Fruit fly (Drosophila melanogaster) whole organism, embryonic: ENCODE results near the gene AstC.

Experiments used
- Aef1 ChIP-seq: fragments of 200-800 bp; sonication (Bioruptor generic); IDR thresholded peaks from 3 replicates; pipeline ENCODE4 v1.3.6; 2022; ENCODE audit warnings: missing biosample characterization, missing genetic modification characterization
- Bdp1 ChIP-seq: fragments of 200-800 bp; sonication (Bioruptor generic); optimal IDR thresholded peaks from 3 replicates; lab custom pipeline; 2016; ENCODE audit warnings: missing biosample characterization, missing genetic modification characterization
- Bteb2 ChIP-seq: fragments of 200-800 bp; sonication (Bioruptor generic); optimal IDR thresholded peaks from 2 replicates; lab custom pipeline; 2016; ENCODE audit warnings: missing biosample characterization, missing genetic modification characterization
- CG10654 ChIP-seq: fragments of 200-800 bp; sonication (Bioruptor generic); optimal IDR thresholded peaks from 2 replicates; lab custom pipeline; 2016; ENCODE audit warnings: missing biosample characterization, missing genetic modification characterization
- CG10979 ChIP-seq: fragments of 200-800 bp; sonication (Bioruptor generic); optimal IDR thresholded peaks from 2 replicates; lab custom pipeline; 2018; ENCODE audit warnings: missing biosample characterization, mild to moderate bottlenecking, missing genetic modification characterization, moderate library complexity
- CG12236 ChIP-seq: fragments of 200-800 bp; sonication (Bioruptor generic); optimal IDR thresholded peaks from 2 replicates; lab custom pipeline; 2016; ENCODE audit warnings: missing biosample characterization, missing genetic modification characterization
- CG12744 ChIP-seq: fragments of 200-800 bp; sonication (Bioruptor generic); optimal IDR thresholded peaks from 2 replicates; lab custom pipeline; 2016; ENCODE audit warnings: missing biosample characterization, missing genetic modification characterization
- CG16813 ChIP-seq: fragments of 200-800 bp; sonication (Bioruptor generic); IDR thresholded peaks from 3 replicates; pipeline ENCODE4 v1.3.6; 2022; ENCODE audit warnings: missing biosample characterization, missing genetic modification characterization; ENCODE audit not compliant: partially characterized antibody
- CG17385 ChIP-seq: fragments of 200-800 bp; sonication (Bioruptor generic); optimal IDR thresholded peaks from 3 replicates; lab custom pipeline; 2018; ENCODE audit warnings: missing biosample characterization, mild to moderate bottlenecking, missing genetic modification characterization
- CG17829 ChIP-seq: fragments of 200-800 bp; optimal IDR thresholded peaks from 2 replicates; lab custom pipeline; 2019; ENCODE audit warnings: missing biosample characterization, mild to moderate bottlenecking, missing genetic modification characterization, moderate library complexity
- CG31365 ChIP-seq: fragments of 200-800 bp; sonication (Bioruptor generic); optimal IDR thresholded peaks from 2 replicates; lab custom pipeline; 2018; ENCODE audit warnings: missing biosample characterization, mild to moderate bottlenecking, missing genetic modification characterization
- CG31441 ChIP-seq: fragments of 200-800 bp; sonication (Bioruptor generic); IDR thresholded peaks from 2 replicates; pipeline ENCODE4 v1.3.6; 2022; ENCODE audit warnings: missing biosample characterization, missing genetic modification characterization
- CG34376 ChIP-seq: fragments of 200-800 bp; sonication (Bioruptor generic); optimal IDR thresholded peaks from 2 replicates; lab custom pipeline; 2018; ENCODE audit warnings: missing biosample characterization, mild to moderate bottlenecking, missing genetic modification characterization
- CG34422 ChIP-seq: fragments of 200-800 bp; sonication (Bioruptor generic); IDR thresholded peaks from 3 replicates; pipeline ENCODE4 v1.3.6; 2022; ENCODE audit warnings: missing biosample characterization, missing genetic modification characterization
- CG6854 ChIP-seq: fragments of 200-800 bp; sonication (Bioruptor generic); optimal IDR thresholded peaks from 3 replicates; lab custom pipeline; 2017; ENCODE audit warnings: missing biosample characterization, mild to moderate bottlenecking, missing genetic modification characterization
- CG8290 ChIP-seq, 3 experiments: fragments of 200-800 bp; sonication (Bioruptor generic); optimal IDR thresholded peaks; 2 replicates each; lab custom pipeline; 2016 to 2019; ENCODE audit warnings: missing biosample characterization in 3 of 3, missing genetic modification characterization in 3 of 3, mild to moderate bottlenecking in 2 of 3, moderate library complexity in 1 of 3
- CG8478 ChIP-seq: fragments of >200 bp; optimal IDR thresholded peaks from 2 replicates; lab custom pipeline; 2018
- CkIIα-i1 ChIP-seq: fragments of 200-800 bp; sonication (Bioruptor generic); IDR thresholded peaks from 2 replicates; pipeline ENCODE4 v1.3.6; 2022; ENCODE audit warnings: missing biosample characterization, missing genetic modification characterization
- Ets65A ChIP-seq: fragments of 200-800 bp; sonication (Bioruptor generic); peaks from one replicate; lab custom pipeline; 2016; ENCODE audit warnings: missing biosample characterization, missing genetic modification characterization
- Fer2 ChIP-seq: fragments of 200-800 bp; sonication (Bioruptor generic); optimal IDR thresholded peaks from 2 replicates; lab custom pipeline; 2018; ENCODE audit warnings: missing biosample characterization, mild to moderate bottlenecking, missing genetic modification characterization, moderate library complexity
- Hand ChIP-seq: fragments of 200-800 bp; sonication (Bioruptor generic); optimal IDR thresholded peaks from 2 replicates; lab custom pipeline; 2017; ENCODE audit warnings: mild to moderate bottlenecking, missing biosample characterization, missing genetic modification reagents, missing genetic modification characterization
- Hey ChIP-seq: fragments of 200-800 bp; sonication (Bioruptor generic); optimal IDR thresholded peaks from 3 replicates; lab custom pipeline; 2018; ENCODE audit warnings: missing biosample characterization, mild to moderate bottlenecking, missing genetic modification characterization
- Hr51 ChIP-seq, 2 experiments: fragments of 200-800 bp; sonication (Bioruptor generic); optimal IDR thresholded peaks; 2 replicates in 1 of 2; 3 replicates in 1 of 2; lab custom pipeline; 2016 to 2018; ENCODE audit warnings: missing biosample characterization in 2 of 2, missing genetic modification characterization in 2 of 2, mild to moderate bottlenecking in 1 of 2, moderate library complexity in 1 of 2
- Lhr ChIP-seq: fragments of 200-800 bp; sonication (Bioruptor generic); optimal IDR thresholded peaks from 3 replicates; lab custom pipeline; 2017; ENCODE audit warnings: mild to moderate bottlenecking, missing biosample characterization, missing genetic modification reagents, missing genetic modification characterization
- Max ChIP-seq: fragments of 200-800 bp; sonication (Bioruptor generic); optimal IDR thresholded peaks from 2 replicates; lab custom pipeline; 2016; ENCODE audit warnings: missing biosample characterization, mild to moderate bottlenecking, missing genetic modification characterization
- Nf-YA ChIP-seq: fragments of 200-800 bp; sonication (Bioruptor generic); IDR thresholded peaks from 2 replicates; pipeline ENCODE4 v1.3.6; 2022; ENCODE audit warnings: missing biosample characterization, missing genetic modification characterization
- Oli ChIP-seq: fragments of 200-800 bp; sonication (Bioruptor generic); optimal IDR thresholded peaks from 2 replicates; lab custom pipeline; 2018; ENCODE audit warnings: missing biosample characterization, mild to moderate bottlenecking, missing genetic modification characterization, moderate library complexity
- Optix ChIP-seq: fragments of 200-800 bp; sonication (Bioruptor generic); IDR thresholded peaks from 3 replicates; pipeline ENCODE4 v1.3.6; 2022; ENCODE audit warnings: missing biosample characterization, missing genetic modification characterization
- Poxn ChIP-seq: fragments of 200-800 bp; sonication (Bioruptor generic); IDR thresholded peaks from 2 replicates; pipeline ENCODE4 v1.3.6; 2022; ENCODE audit warnings: missing biosample characterization, missing genetic modification characterization
- Ptx1 ChIP-seq: fragments of 200-800 bp; sonication (Bioruptor generic); IDR thresholded peaks from 2 replicates; pipeline ENCODE4 v1.3.6; 2022; ENCODE audit warnings: missing biosample characterization, missing genetic modification characterization
- Usf ChIP-seq: fragments of 200-800 bp; sonication (Bioruptor generic); optimal IDR thresholded peaks from 2 replicates; lab custom pipeline; 2017; ENCODE audit warnings: missing genotype, missing biosample characterization, missing genetic modification characterization
- Vsx1 ChIP-seq: fragments of 200-800 bp; sonication (Bioruptor generic); optimal IDR thresholded peaks from 2 replicates; lab custom pipeline; 2017; ENCODE audit warnings: missing biosample characterization, mild to moderate bottlenecking, missing genetic modification characterization, missing genetic modification reagents
- br ChIP-seq: fragments of >200 bp; optimal IDR thresholded peaks from 2 replicates; lab custom pipeline; 2017
- esg ChIP-seq: fragments of 200-800 bp; sonication (Bioruptor generic); conservative IDR thresholded peaks from 2 replicates; pipeline ENCODE4 v1.3.6; 2022; ENCODE audit warnings: missing biosample characterization, missing genetic modification characterization
- ewg ChIP-seq: fragments of 200-800 bp; sonication (Bioruptor generic); optimal IDR thresholded peaks from 3 replicates; lab custom pipeline; 2017; ENCODE audit warnings: mild to moderate bottlenecking, missing biosample characterization, missing genetic modification reagents, missing genetic modification characterization
- fru ChIP-seq: fragments of >200 bp; optimal IDR thresholded peaks from 2 replicates; lab custom pipeline; 2017
- h ChIP-seq: fragments of >200 bp; optimal IDR thresholded peaks from 2 replicates; lab custom pipeline; 2017
- ind ChIP-seq: fragments of 200-800 bp; sonication (Bioruptor generic); optimal IDR thresholded peaks from 3 replicates; lab custom pipeline; 2016; ENCODE audit warnings: missing biosample characterization, missing genetic modification characterization
- kah ChIP-seq: fragments of 200-800 bp; sonication (Bioruptor generic); optimal IDR thresholded peaks from 2 replicates; lab custom pipeline; 2018; ENCODE audit warnings: missing biosample characterization, mild to moderate bottlenecking, missing genetic modification characterization
- kay ChIP-seq: fragments of 200-800 bp; sonication (Bioruptor generic); optimal IDR thresholded peaks from 2 replicates; lab custom pipeline; 2016; ENCODE audit warnings: missing biosample characterization, missing genetic modification characterization
- lilli ChIP-seq: fragments of 200-800 bp; sonication (Bioruptor generic); optimal IDR thresholded peaks from 3 replicates; lab custom pipeline; 2016; ENCODE audit warnings: missing biosample characterization, missing genetic modification characterization
- lola ChIP-seq, 3 experiments: fragments of >200 bp in 2 of 3; fragments of 200-800 bp in 1 of 3; sonication (Bioruptor generic) in 1 of 3; optimal IDR thresholded peaks; 2 replicates each; lab custom pipeline; 2017 to 2019; ENCODE audit warnings: missing biosample characterization in 3 of 3, missing genetic modification characterization in 3 of 3, mild to moderate bottlenecking in 1 of 3, moderate library complexity in 1 of 3
- mld ChIP-seq: fragments of 200-800 bp; sonication (Bioruptor generic); IDR thresholded peaks from 3 replicates; pipeline ENCODE4 v1.3.6; 2022; ENCODE audit warnings: missing biosample characterization, missing genetic modification characterization; ENCODE audit not compliant: partially characterized antibody
- org-1 ChIP-seq: fragments of 200-800 bp; sonication (Bioruptor generic); optimal IDR thresholded peaks from 2 replicates; lab custom pipeline; 2017; ENCODE audit warnings: missing biosample characterization, missing genetic modification characterization
- pb ChIP-seq: fragments of 200-800 bp; sonication (Bioruptor generic); optimal IDR thresholded peaks from 3 replicates; lab custom pipeline; 2016; ENCODE audit warnings: missing biosample characterization, missing genetic modification characterization
- pita ChIP-seq: fragments of 200-800 bp; sonication (Bioruptor generic); optimal IDR thresholded peaks from 2 replicates; lab custom pipeline; 2017; ENCODE audit warnings: missing biosample characterization, mild to moderate bottlenecking, missing genetic modification characterization
- repo ChIP-seq: fragments of 200-800 bp; sonication (Bioruptor generic); optimal IDR thresholded peaks from 2 replicates; lab custom pipeline; 2016; ENCODE audit warnings: missing biosample characterization, missing genetic modification characterization
- shn ChIP-seq: fragments of 200-800 bp; sonication (Bioruptor generic); optimal IDR thresholded peaks from 3 replicates; lab custom pipeline; 2016; ENCODE audit warnings: missing biosample characterization, missing genetic modification characterization
- tll ChIP-seq, 2 experiments: fragments of 200-800 bp in 1 of 2; fragments of >200 bp in 1 of 2; sonication (Bioruptor generic) in 1 of 2; optimal IDR thresholded peaks; 2 replicates each; lab custom pipeline; 2017 to 2019; ENCODE audit warnings: missing biosample characterization in 2 of 2, missing genetic modification characterization in 2 of 2, mild to moderate bottlenecking in 1 of 2, moderate library complexity in 1 of 2
- trh ChIP-seq: fragments of 200-800 bp; sonication (Bioruptor generic); optimal IDR thresholded peaks from 2 replicates; lab custom pipeline; 2016; ENCODE audit warnings: missing biosample characterization, missing genetic modification characterization

Gene AstC

DNA sequence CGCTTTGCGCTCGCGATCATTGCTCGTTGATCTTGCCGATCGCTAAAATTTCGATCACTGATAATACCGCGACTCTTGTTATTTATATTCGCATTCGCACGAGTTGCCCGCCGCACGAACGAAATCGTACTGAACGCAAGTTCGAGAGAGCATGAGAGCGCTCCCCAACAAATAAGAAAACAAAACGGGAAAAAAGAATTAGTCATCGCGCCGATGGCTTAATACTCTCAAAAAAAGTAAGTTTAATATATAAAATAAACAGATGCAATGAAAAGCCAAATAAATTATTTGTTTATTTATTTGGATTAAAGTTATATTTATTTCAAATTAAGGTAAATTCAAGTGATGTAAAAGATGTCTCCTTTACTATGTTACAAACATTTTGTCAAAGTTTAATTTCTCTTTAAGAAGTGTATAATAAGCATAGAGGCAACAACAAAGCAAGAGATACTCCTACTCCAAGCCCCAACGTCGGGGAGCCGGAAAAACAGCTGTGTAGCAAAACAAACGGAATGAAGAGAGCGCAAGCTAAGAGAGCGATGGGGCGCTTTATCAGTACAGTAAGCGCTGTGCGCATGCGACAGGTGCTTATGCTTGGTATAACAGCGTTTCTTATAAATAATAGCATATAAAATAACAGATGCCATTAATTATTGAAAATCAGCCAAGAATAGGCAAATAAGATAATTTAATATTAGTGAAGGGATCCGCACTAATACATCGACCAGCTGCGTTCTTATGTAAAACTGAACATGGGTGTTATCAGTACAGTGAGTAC lies 23.7 kb downstream of the AstC start (continued):
- peak; percentile 24 to 79 for TF ChIP-seq Hr51 (GFP tag; optimal IDR thresholded peaks at IDR 0.05; lab: Kevin White, UChicago)
- peak; percentile 35 for TF ChIP-seq CG8290 (GFP tag; optimal IDR thresholded peaks at IDR 0.05; lab: Kevin White, UChicago)
- TF ChIP-seq CG8290 (tag; optimal IDR thresholded peaks at IDR 0.05; lab: Kevin White, UChicago): peak; percentile 25 to 44
- TF ChIP-seq ind (GFP tag; lab: Kevin White, UChicago): peak; percentile 40
- TF ChIP-seq org-1 (GFP tag; lab: Kevin White, UChicago): peak; percentile 77
- peak; percentile 77 for TF ChIP-seq lilli (GFP tag; lab: Kevin White, UChicago)
- TF ChIP-seq Bdp1 (GFP tag; lab: Kevin White, UChicago): peak; percentile 46
- TF ChIP-seq CG17829: peak; percentile 71
- no peak for TF ChIP-seq Vsx1 (GFP tag; lab: Kevin White, UChicago)
- peak; percentile 59 for TF ChIP-seq CG12236
- no peak for TF ChIP-seq pita (GFP tag; lab: Kevin White, UChicago)
- peak; percentile 31 for TF ChIP-seq CG10654 (GFP tag; lab: Kevin White, UChicago)
- peak; percentile 28; the same call in 1 of the 2 replicates for TF ChIP-seq Poxn (GFP tag; lab: Robert Waterston, UW)
- no peak for TF ChIP-seq Hand (GFP tag; lab: Kevin White, UChicago)
- TF ChIP-seq CG31441 (GFP tag; lab: Robert Waterston, UW): peak; percentile 77
- TF ChIP-seq Ets65A (GFP tag; lab: Kevin White, UChicago): no peak
- TF ChIP-seq CG34376 (GFP tag; lab: Kevin White, UChicago): peak; percentile 53
- TF ChIP-seq ewg (GFP tag; lab: Kevin White, UChicago): peak; percentile 54
- no peak for TF ChIP-seq pb
- TF ChIP-seq CG6854 (GFP tag; lab: Kevin White, UChicago): peak; percentile 79
- TF ChIP-seq trh (GFP tag; lab: Kevin White, UChicago): no peak
- TF ChIP-seq Optix: peak; percentile 84
- TF ChIP-seq lola (GFP tag; optimal IDR thresholded peaks at IDR 0.05; lab: Kevin White, UChicago): peak in 1 of 3 experiments; percentile 67
- no peak for TF ChIP-seq repo
- TF ChIP-seq Hey (tag; lab: Kevin White, UChicago): no peak
- no peak for TF ChIP-seq tll (GFP tag; optimal IDR thresholded peaks at IDR 0.05; lab: Kevin White, UChicago)
- TF ChIP-seq Lhr (GFP tag; lab: Kevin White, UChicago): peak; percentile 59
- peak; percentile 92 for TF ChIP-seq Ptx1 (GFP tag; lab: Robert Waterston, UW)
- peak; percentile 40; the same call in 2 of the 3 replicates for TF ChIP-seq CG34422
- no peak for TF ChIP-seq CG16813 (GFP tag; lab: Robert Waterston, UW)
- peak; percentile 48 for TF ChIP-seq kah (GFP tag; lab: Kevin White, UChicago)
- TF ChIP-seq Fer2: peak; percentile 23
- TF ChIP-seq esg (GFP tag; lab: Robert Waterston, UW): peak; percentile 77
- TF ChIP-seq CG17385: peak; percentile 72
- TF ChIP-seq Aef1 (GFP tag; lab: Robert Waterston, UW): peak; percentile 31
- peak; percentile 68 for TF ChIP-seq shn
- peak; percentile 90 for TF ChIP-seq CG10979
- no peak for TF ChIP-seq mld
- TF ChIP-seq CkIIα-i1: no peak
- TF ChIP-seq Bteb2: peak; percentile 57
- TF ChIP-seq h (lab: Kevin White, UChicago): no peak
- no peak for TF ChIP-seq br (lab: Kevin White, UChicago)
- no peak for TF ChIP-seq CG31365 (tag; lab: Kevin White, UChicago)
- no peak for TF ChIP-seq CG8478
- TF ChIP-seq CG12744 (GFP tag; lab: Kevin White, UChicago): peak; percentile 42
- peak; percentile 82 for TF ChIP-seq Oli (tag; lab: Kevin White, UChicago)
- TF ChIP-seq Nf-YA: no peak
- peak; percentile 52 for TF ChIP-seq kay (GFP tag; lab: Kevin White, UChicago)
- TF ChIP-seq Max (GFP tag; lab: Kevin White, UChicago): peak; percentile 33
- TF ChIP-seq Usf: peak; percentile 28
- no peak for TF ChIP-seq fru (lab: Kevin White, UChicago)
